Fruit fly (Drosophila melanogaster) whole organism, adult: ENCODE data around the gene CG43051.

Experiments
- CG11617 ChIP-seq: fragments of 200-800 bp; sonication (Bioruptor generic); optimal IDR thresholded peaks from 2 replicates; lab custom pipeline; 2017; ENCODE audit warnings: mild to moderate bottlenecking, missing biosample characterization, missing genetic modification reagents, missing genetic modification characterization
- CG12768 ChIP-seq: fragments of 200-800 bp; sonication (Bioruptor generic); optimal IDR thresholded peaks from 2 replicates; lab custom pipeline; 2017; ENCODE audit warnings: missing biosample characterization, missing genetic modification characterization, mild to moderate bottlenecking, moderate library complexity, missing genetic modification reagents
- CG14711 ChIP-seq: fragments of 200-800 bp; sonication (Bioruptor generic); optimal IDR thresholded peaks from 2 replicates; lab custom pipeline; 2018; ENCODE audit warnings: missing biosample characterization, mild to moderate bottlenecking, missing genetic modification characterization, moderate library complexity
- CG1620 ChIP-seq: fragments of 200-800 bp; sonication (Bioruptor generic); optimal IDR thresholded peaks from 2 replicates; lab custom pipeline; 2016; ENCODE audit warnings: missing biosample characterization, missing genetic modification characterization
- CG33017 ChIP-seq: fragments of 200-800 bp; sonication (Bioruptor generic); optimal IDR thresholded peaks from 2 replicates; lab custom pipeline; 2018; ENCODE audit warnings: missing biosample characterization, mild to moderate bottlenecking, missing genetic modification characterization, moderate library complexity
- CG5204 ChIP-seq: fragments of 200-800 bp; sonication (Bioruptor generic); optimal IDR thresholded peaks from 2 replicates; lab custom pipeline; 2016; ENCODE audit warnings: missing biosample characterization, missing genetic modification characterization
- CG7045 ChIP-seq: fragments of 200-800 bp; sonication (Bioruptor generic); optimal IDR thresholded peaks from 2 replicates; lab custom pipeline; 2017; ENCODE audit warnings: missing biosample characterization, mild to moderate bottlenecking, missing genetic modification characterization
- CG7101 ChIP-seq: fragments of 200-800 bp; sonication (Bioruptor generic); optimal IDR thresholded peaks from 2 replicates; lab custom pipeline; 2018; ENCODE audit warnings: missing biosample characterization, mild to moderate bottlenecking, missing genetic modification characterization, moderate library complexity
- Clk ChIP-seq: fragments of 200-800 bp; sonication (Bioruptor generic); optimal IDR thresholded peaks from 2 replicates; lab custom pipeline; 2017; ENCODE audit warnings: missing biosample characterization, missing genetic modification characterization
- Crg-1 ChIP-seq: fragments of 200-800 bp; sonication (Bioruptor generic); optimal IDR thresholded peaks from 2 replicates; lab custom pipeline; 2016; ENCODE audit warnings: missing biosample characterization, missing genetic modification characterization
- Hr96 ChIP-seq: fragments of 200-800 bp; sonication (Bioruptor generic); optimal IDR thresholded peaks from 2 replicates; lab custom pipeline; 2016; ENCODE audit warnings: missing biosample characterization, missing genetic modification characterization
- Mnt ChIP-seq: fragments of 200-800 bp; sonication (Bioruptor generic); optimal IDR thresholded peaks from 2 replicates; lab custom pipeline; 2016; ENCODE audit warnings: missing biosample characterization, mild to moderate bottlenecking, missing genetic modification characterization
- bab1 ChIP-seq: fragments of 200-800 bp; sonication (Bioruptor generic); optimal IDR thresholded peaks from 3 replicates; lab custom pipeline; 2019; ENCODE audit warnings: missing biosample characterization, mild to moderate bottlenecking, missing genetic modification characterization, moderate library complexity
- cic ChIP-seq: fragments of 200-800 bp; sonication (Bioruptor generic); optimal IDR thresholded peaks from 2 replicates; lab custom pipeline; 2017; ENCODE audit warnings: missing biosample characterization, mild to moderate bottlenecking, missing genetic modification characterization, moderate library complexity
- cnc ChIP-seq, 2 experiments: fragments of >200 bp; optimal IDR thresholded peaks; 2 replicates each; lab custom pipeline; 2017
- kay ChIP-seq: fragments of 200-800 bp; sonication (Bioruptor generic); peaks from one replicate; lab custom pipeline; 2016; ENCODE audit warnings: missing biosample characterization, missing genetic modification characterization, borderline replicate concordance
- ovo ChIP-seq: fragments of 200-800 bp; sonication (Bioruptor generic); optimal IDR thresholded peaks from 2 replicates; lab custom pipeline; 2016; ENCODE audit warnings: missing biosample characterization, missing genetic modification characterization
- pad ChIP-seq: fragments of 200-800 bp; sonication (Bioruptor generic); optimal IDR thresholded peaks from 3 replicates; lab custom pipeline; 2017; ENCODE audit warnings: missing biosample characterization, missing genetic modification characterization, mild to moderate bottlenecking, moderate library complexity, missing genetic modification reagents
- tj ChIP-seq: fragments of 200-800 bp; sonication (Bioruptor generic); optimal IDR thresholded peaks from 3 replicates; lab custom pipeline; 2017; ENCODE audit warnings: missing biosample characterization, mild to moderate bottlenecking, missing genetic modification characterization, moderate library complexity
- toe ChIP-seq: fragments of 200-800 bp; sonication (Bioruptor generic); optimal IDR thresholded peaks from 2 replicates; lab custom pipeline; 2016; ENCODE audit warnings: missing biosample characterization, missing genetic modification characterization

Gene CG43051

DNA sequence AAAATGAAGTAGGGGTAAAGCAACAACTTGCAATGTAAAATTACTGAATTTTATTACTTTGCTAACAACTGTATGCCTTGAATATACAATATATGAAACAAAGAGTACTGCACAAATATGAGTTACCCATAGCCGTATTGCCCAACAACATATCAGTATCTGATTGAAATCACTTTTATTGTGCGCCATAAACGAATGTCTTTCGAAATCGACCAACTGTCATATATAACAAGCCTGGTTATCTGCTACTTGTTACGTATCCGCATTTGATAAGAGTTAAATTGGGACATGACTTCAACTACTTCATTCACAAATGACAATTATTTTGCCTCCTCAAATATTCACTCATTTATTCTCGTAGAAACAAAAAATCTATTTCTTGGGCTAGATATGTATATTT lies 939 bp downstream of the CG43051 start:
- TF ChIP-seq ovo (GFP tag; lab: Kevin White, UChicago), result no peak
- no peak for TF ChIP-seq CG12768 (GFP tag; lab: Kevin White, UChicago)
- TF ChIP-seq cic (GFP tag; lab: Kevin White, UChicago), result no peak
- no peak for TF ChIP-seq CG14711 (tag; lab: Kevin White, UChicago)
- no peak for TF ChIP-seq CG11617 (GFP tag; lab: Kevin White, UChicago)
- TF ChIP-seq Clk (GFP tag; lab: Kevin White, UChicago), result no peak
- no peak for TF ChIP-seq toe (GFP tag; lab: Kevin White, UChicago)
- TF ChIP-seq Crg-1 (GFP tag; lab: Kevin White, UChicago), result no peak
- TF ChIP-seq CG7101 (tag; lab: Kevin White, UChicago), result no peak
- TF ChIP-seq CG33017, result no peak
- TF ChIP-seq cnc (optimal IDR thresholded peaks at IDR 0.05; lab: Kevin White, UChicago), result no peak
- no peak for TF ChIP-seq bab1 (GFP tag; lab: Kevin White, UChicago)
- no peak for TF ChIP-seq tj (GFP tag; lab: Kevin White, UChicago)

DNA sequence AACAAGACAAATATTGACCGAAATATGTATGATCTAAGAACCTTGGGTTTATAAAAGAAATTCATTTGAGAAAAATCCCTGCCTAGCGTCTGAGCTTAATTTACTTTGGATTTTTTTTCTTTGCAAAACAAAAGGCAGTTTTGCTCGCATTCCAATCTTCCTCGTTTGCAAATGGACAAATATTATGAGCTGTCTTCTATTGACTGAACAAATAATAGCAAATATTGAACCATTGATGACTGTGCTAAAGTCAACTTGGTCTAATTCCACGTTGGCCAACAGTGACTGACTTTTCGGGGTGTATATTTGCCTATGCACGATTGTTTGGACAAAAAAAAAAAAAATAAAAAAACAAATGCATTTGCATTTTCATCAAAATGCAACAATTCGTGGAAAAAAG lies 1.7 kb downstream of the CG43051 start:
- TF ChIP-seq CG12768 (GFP tag; lab: Kevin White, UChicago) (no peak), Clk (GFP tag; lab: Kevin White, UChicago) (no peak), bab1 (GFP tag; lab: Kevin White, UChicago) (no peak), Hr96 (GFP tag; lab: Kevin White, UChicago) (no peak), pad (GFP tag; lab: Kevin White, UChicago) (no peak)

DNA sequence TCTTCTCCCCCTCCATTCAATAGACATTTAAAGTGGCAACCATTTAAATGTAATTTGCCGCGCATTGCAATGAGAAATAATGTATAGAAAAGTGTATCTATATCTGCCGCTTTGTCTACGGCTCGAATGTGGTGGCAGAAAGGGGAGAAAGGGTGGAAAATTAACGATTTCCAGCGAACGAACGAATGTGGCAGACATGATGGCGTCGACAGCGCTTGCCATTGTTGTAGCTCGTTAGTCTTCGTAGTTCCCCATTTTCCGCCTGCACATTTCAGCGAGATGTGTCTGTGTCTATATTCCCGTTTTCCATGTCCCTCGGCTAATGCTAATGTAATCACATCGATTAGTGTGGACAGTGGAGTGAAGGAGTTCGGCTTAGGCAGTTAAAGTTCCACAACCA lies 4.8 kb downstream of the CG43051 start:
- TF ChIP-seq cnc (optimal IDR thresholded peaks at IDR 0.05; lab: Kevin White, UChicago), result no peak
- TF ChIP-seq ovo (GFP tag; lab: Kevin White, UChicago), result no peak
- no peak for TF ChIP-seq CG7045 (GFP tag; lab: Kevin White, UChicago)
- TF ChIP-seq CG1620 (GFP tag; lab: Kevin White, UChicago), result no peak
- TF ChIP-seq Clk (GFP tag; lab: Kevin White, UChicago), result no peak
- no peak for TF ChIP-seq toe (GFP tag; lab: Kevin White, UChicago)
- TF ChIP-seq bab1 (GFP tag; lab: Kevin White, UChicago), result no peak
- TF ChIP-seq tj (GFP tag; lab: Kevin White, UChicago), result no peak
- TF ChIP-seq kay (GFP tag; lab: Kevin White, UChicago), result no peak
- no peak for TF ChIP-seq CG33017
- TF ChIP-seq CG14711 (tag; lab: Kevin White, UChicago), result no peak
- no peak for TF ChIP-seq cic (GFP tag; lab: Kevin White, UChicago)
- no peak for TF ChIP-seq CG12768 (GFP tag; lab: Kevin White, UChicago)
- no peak for TF ChIP-seq CG7101 (tag; lab: Kevin White, UChicago)
- TF ChIP-seq Crg-1 (GFP tag; lab: Kevin White, UChicago), result no peak
- no peak for TF ChIP-seq Mnt (GFP tag; lab: Kevin White, UChicago)
- TF ChIP-seq CG11617 (GFP tag; lab: Kevin White, UChicago), result no peak

DNA sequence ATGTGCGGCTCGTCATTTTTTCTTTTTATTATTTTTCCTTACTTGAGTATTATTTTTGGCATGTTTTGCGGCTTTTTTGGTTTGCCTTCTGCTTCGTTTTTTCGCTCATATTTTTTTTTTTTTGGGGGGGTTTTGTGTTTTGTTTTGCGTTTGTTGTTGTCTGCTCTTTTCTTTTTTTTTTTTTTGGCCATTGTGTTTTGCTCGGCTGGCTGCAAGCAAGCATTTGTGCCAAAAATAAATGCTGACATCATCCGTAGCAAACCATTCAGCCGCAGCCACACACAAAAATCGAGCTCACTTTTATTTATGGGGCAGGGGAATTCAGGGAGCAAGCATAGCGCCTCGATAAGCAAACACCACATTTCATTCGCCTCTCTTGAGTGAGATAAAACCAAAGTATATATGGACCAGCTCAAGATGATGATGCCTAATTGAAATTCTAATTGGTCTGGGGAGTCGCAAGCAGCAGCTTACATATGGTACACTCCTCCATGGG lies 6.2 kb downstream of the CG43051 start:
- TF ChIP-seq tj (GFP tag; lab: Kevin White, UChicago) (peak; percentile 89), cic (GFP tag; lab: Kevin White, UChicago) (no peak)

DNA sequence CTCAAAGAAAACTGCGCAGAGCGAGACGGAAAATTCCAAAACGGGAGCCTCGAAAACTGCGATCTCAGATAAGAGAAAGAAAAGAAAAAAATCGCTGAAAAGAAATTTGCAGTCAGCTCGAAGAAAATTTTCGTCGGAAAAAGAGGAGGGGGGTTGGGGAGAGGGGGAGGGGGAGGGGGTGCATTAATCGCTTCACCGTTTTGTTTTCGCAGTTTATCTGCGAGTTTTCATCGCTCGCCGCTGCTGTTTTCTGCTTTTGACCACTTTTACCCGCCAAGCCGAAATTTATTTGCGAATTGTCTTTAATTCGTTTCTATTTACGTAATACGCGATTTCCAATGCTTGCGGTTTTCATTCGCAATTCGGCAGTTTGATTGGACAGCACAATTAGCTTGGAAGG lies 11.5 kb downstream of the CG43051 start:
- TF ChIP-seq Crg-1 (GFP tag; lab: Kevin White, UChicago) (no peak), CG5204 (GFP tag; lab: Kevin White, UChicago) (no peak), CG11617 (GFP tag; lab: Kevin White, UChicago) (no peak), ovo (GFP tag; lab: Kevin White, UChicago) (no peak), Mnt (GFP tag; lab: Kevin White, UChicago) (no peak), CG7101 (tag; lab: Kevin White, UChicago) (no peak), tj (GFP tag; lab: Kevin White, UChicago) (peak; percentile 33)

DNA sequence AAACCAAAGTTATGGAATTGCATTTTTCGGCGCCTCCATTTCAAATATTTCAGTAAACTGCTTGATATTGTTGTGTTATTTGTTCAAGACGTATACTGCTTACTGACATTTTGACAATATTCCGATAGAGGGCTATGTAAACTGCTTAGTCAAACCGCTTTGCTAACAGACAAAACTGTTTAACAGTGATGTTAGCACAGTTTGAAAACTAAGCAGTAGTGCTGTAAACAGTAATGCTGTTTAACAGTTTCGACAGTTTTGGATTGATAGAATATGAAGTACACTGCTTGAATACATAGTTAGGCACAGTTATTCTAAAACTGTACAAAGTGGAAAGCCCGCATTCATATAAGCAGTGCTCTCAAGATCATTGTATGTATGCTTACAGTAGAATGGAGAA lies 12.5 kb downstream of the CG43051 start:
- TF ChIP-seq CG12768 (GFP tag; lab: Kevin White, UChicago) (no peak), CG1620 (GFP tag; lab: Kevin White, UChicago) (peak; percentile 22)

DNA sequence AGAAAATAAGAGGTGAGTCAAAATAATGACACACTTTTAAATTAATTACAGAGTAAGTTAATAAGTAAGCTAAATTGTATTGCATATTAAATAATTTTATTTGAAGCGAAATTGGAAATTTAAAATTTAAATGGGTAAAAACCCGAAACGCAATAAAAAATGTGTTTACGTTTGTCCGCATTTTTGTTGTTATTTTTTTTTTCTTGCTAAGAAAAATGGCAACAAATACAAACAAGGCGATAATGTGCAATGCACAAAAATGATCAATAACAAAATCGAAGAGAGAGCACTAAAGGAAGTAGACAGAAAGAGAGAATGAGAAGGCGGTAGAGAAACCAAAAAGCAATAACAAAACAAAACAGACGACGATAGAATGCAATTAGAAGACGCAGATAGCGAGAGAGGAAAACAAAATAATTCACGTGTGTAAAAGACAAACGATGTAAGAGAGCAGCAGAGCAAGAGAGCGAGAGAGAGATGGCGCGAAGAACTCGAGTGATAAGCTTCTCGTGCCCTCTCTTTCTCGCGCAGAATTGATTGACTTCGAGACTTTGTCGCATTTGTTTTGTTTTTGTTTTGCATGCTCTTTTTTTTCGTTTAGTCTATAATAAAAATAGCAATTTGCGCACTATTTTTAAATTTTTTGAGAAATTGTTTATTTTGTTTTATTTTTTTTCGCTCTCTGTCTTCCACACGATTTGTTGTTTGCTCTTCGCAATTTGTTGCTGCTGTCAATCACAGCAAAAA lies 13.2 kb downstream of the CG43051 start:
- TF ChIP-seq CG7045 (GFP tag; lab: Kevin White, UChicago) (peak; percentile 52), CG7101 (tag; lab: Kevin White, UChicago) (no peak), ovo (GFP tag; lab: Kevin White, UChicago) (no peak), toe (GFP tag; lab: Kevin White, UChicago) (no peak), CG33017 (peak; percentile 18), CG11617 (GFP tag; lab: Kevin White, UChicago) (no peak), kay (GFP tag; lab: Kevin White, UChicago) (peak; percentile 98), CG5204 (GFP tag; lab: Kevin White, UChicago) (no peak), CG1620 (GFP tag; lab: Kevin White, UChicago) (no peak), CG12768 (GFP tag; lab: Kevin White, UChicago) (peak; percentile 67), cic (GFP tag; lab: Kevin White, UChicago) (peak; percentile 79), bab1 (GFP tag; lab: Kevin White, UChicago) (no peak), Mnt (GFP tag; lab: Kevin White, UChicago) (peak; percentile 28), Crg-1 (GFP tag; lab: Kevin White, UChicago) (no peak), CG14711 (tag; lab: Kevin White, UChicago) (no peak), tj (GFP tag; lab: Kevin White, UChicago) (no peak), Hr96 (GFP tag; lab: Kevin White, UChicago) (no peak)
